Fruit fly (Drosophila melanogaster): ENCODE results near the gene CtsL3.

DNA sequence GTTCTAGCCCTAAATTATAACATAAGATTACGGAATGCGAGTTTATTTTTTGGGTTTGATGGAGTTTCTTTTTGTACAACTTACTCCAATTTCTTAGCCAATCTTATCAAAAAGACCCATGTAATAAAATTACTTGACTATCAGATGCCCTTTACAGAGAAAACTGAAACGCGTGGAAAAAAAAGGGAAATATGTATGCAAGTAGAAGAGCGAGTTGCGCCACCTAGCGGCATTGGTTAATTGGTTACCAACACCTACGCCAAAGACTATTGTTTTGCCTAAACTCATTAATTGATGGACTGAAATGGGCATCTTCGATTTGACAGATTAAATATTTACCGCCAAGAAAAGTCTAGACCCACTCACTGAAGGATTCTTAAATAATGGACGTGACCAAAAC is 28.2 kb downstream of the CtsL3 start:
- TF ChIP-seq rn (GFP tag; IDR thresholded peaks at IDR 0.05) (no peak), CG9948 (tag; optimal IDR thresholded peaks at IDR 0.05) (no peak), CG14655 (GFP tag; optimal IDR thresholded peaks at IDR 0.05) (no peak)
